Fruit fly (Drosophila melanogaster) ovary, adult (tissue): Measurements from ENCODE around the gene Scm.

Experiments
- CG17801 ChIP-seq: fragments of 200-800 bp; optimal IDR thresholded peaks from 2 replicates; lab custom pipeline; 2019; ENCODE audit warnings: missing biosample characterization, mild to moderate bottlenecking, missing genetic modification characterization, moderate library complexity; ENCODE audit not compliant: partially characterized antibody

The Scm gene

dm6 chr3R:9606913-9607804 lies 30.3 kb downstream of the Scm start:
- no peak for TF ChIP-seq CG17801

dm6 chr3R:9605084-9605483 lies 32.3 kb downstream of the Scm start:
- TF ChIP-seq CG17801 = no peak

- no peak for TF ChIP-seq CG17801
These were observed 32.9 kb downstream of the Scm start for dm6 chr3R:9604445-9605020.

dm6 chr3R:9603022-9603942 lies 34.1 kb downstream of the Scm start:
- no peak for TF ChIP-seq CG17801

- peak; percentile 40 for TF ChIP-seq CG17801
These were observed 35.5 kb downstream of the Scm start for dm6 chr3R:9601949-9602348.

- TF ChIP-seq CG17801 = peak; percentile 74
These were observed 36.9 kb downstream of the Scm start for dm6 chr3R:9600558-9600959.

- no peak for TF ChIP-seq CG17801
These were observed 39.3 kb downstream of the Scm start for dm6 chr3R:9598099-9598498.

dm6 chr3R:9596615-9597014 lies 40.8 kb downstream of the Scm start:
- TF ChIP-seq CG17801 = no peak

dm6 chr3R:9595681-9596357 lies 41.6 kb downstream of the Scm start:
- TF ChIP-seq CG17801 = no peak

dm6 chr3R:9594839-9595238 lies 42.6 kb downstream of the Scm start:
- no peak for TF ChIP-seq CG17801

dm6 chr3R:9594251-9594581 lies 43.2 kb downstream of the Scm start:
- no peak for TF ChIP-seq CG17801

- peak; percentile 80 for TF ChIP-seq CG17801
These were observed 43.8 kb downstream of the Scm start for dm6 chr3R:9593408-9594250.

dm6 chr3R:9591769-9592388 lies 45.5 kb downstream of the Scm start:
- TF ChIP-seq CG17801 = no peak

- peak; percentile 40 for TF ChIP-seq CG17801
These were observed 46.4 kb downstream of the Scm start, which contains the start of the genes bocks and CG8312 for dm6 chr3R:9590952-9591532. Gene bocks (minus strand): TSS chr3R:9591002. Gene CG8312 (plus strand): TSS chr3R:9591309.
